2 worm cellular contexts compared by ENCODE assay signal in genomic region chrIV:15039477-15039876, ce11.
TF ChIP-seq lines count a peak whose summit lies in the region.

TSS of gene hrpu-1 (plus strand) at chrIV:15039616.

TF ChIP-seq in whole organism, L2 larva, 48 proteins besides CTCF, POLR2A, EP300 and RAD21 (continued from another document):
- TF ChIP-seq unc-55 (GFP tag; optimal IDR thresholded peaks at IDR 0.05; lab: Kevin White, UChicago) (peak; percentile 81), nhr-21 (tag; optimal IDR thresholded peaks at IDR 0.05; lab: Kevin White, UChicago) (peak; percentile 71), lsy-2 (tag; optimal IDR thresholded peaks at IDR 0.05; lab: Kevin White, UChicago) (peak; percentile 86 to 90), crh-2 (tag; optimal IDR thresholded peaks at IDR 0.05; lab: Kevin White, UChicago) (peak; percentile 81), dmd-4 (tag; optimal IDR thresholded peaks at IDR 0.05; lab: Kevin White, UChicago) (no peak), F13H6.1 (tag; optimal IDR thresholded peaks at IDR 0.05; lab: Kevin White, UChicago) (peak; percentile 63), lin-13 (GFP tag; optimal IDR thresholded peaks at IDR 0.05; lab: Kevin White, UChicago) (peak; percentile 84), lin-11 (tag; optimal IDR thresholded peaks at IDR 0.05; lab: Kevin White, UChicago) (peak; percentile 55), nhr-25 (tag; optimal IDR thresholded peaks at IDR 0.05; lab: Kevin White, UChicago) (peak; percentile 81), ceh-82 (tag; optimal IDR thresholded peaks at IDR 0.05; lab: Kevin White, UChicago) (no peak)

TF ChIP-seq in whole organism, L4 larva, 104 proteins besides CTCF, POLR2A, EP300 and RAD21 (continued from another document):
- TF ChIP-seq Y105C5A.15 (GFP tag; IDR thresholded peaks at IDR 0.05; lab: Robert Waterston, UW) (no peak), aly-2 (tag; optimal IDR thresholded peaks at IDR 0.05; lab: Kevin White, UChicago) (no peak), lin-29 (GFP tag; IDR thresholded peaks at IDR 0.05; lab: Robert Waterston, UW) (no peak), mes-2 (tag; optimal IDR thresholded peaks at IDR 0.05; lab: Kevin White, UChicago; ENCODE audit: poor library complexity, severe bottlenecking) (peak; percentile 86), nhr-11 (tag; optimal IDR thresholded peaks at IDR 0.05; lab: Kevin White, UChicago) (peak; percentile 57), hif-1 (tag; optimal IDR thresholded peaks at IDR 0.05; lab: Kevin White, UChicago) (peak in 1 of 2 experiments; percentile 52), unc-62 (GFP tag; optimal IDR thresholded peaks at IDR 0.05 in 1 of 2; lab: Kevin White, UChicago) (peak in 1 of 2 experiments; percentile 58), unc-62 (tag; optimal IDR thresholded peaks at IDR 0.05; lab: Kevin White, UChicago) (no peak), zfp-3 (GFP tag; conservative IDR thresholded peaks at IDR 0.05; lab: Robert Waterston, UW) (peak; percentile 75; the same call in 1 of the 2 replicates), unc-39 (tag; optimal IDR thresholded peaks at IDR 0.05; lab: Kevin White, UChicago) (no peak), nhr-41 (GFP tag; IDR thresholded peaks at IDR 0.05; lab: Robert Waterston, UW) (no peak), ZK337.2 (GFP tag; IDR thresholded peaks at IDR 0.05; lab: Robert Waterston, UW) (no peak), ztf-7 (tag; optimal IDR thresholded peaks at IDR 0.05; lab: Kevin White, UChicago) (peak; percentile 90), unc-130 (GFP tag; optimal IDR thresholded peaks at IDR 0.05; lab: Kevin White, UChicago) (peak; percentile 43), T20F7.1 (GFP tag; optimal IDR thresholded peaks at IDR 0.05; lab: Kevin White, UChicago) (no peak), dve-1 (tag; optimal IDR thresholded peaks at IDR 0.05; lab: Kevin White, UChicago; ENCODE audit: insufficient read depth) (peak; percentile 91), nhr-102 (tag; optimal IDR thresholded peaks at IDR 0.05; lab: Kevin White, UChicago) (peak; percentile 75), madf-9 (GFP tag; conservative IDR thresholded peaks at IDR 0.05; lab: Robert Waterston, UW) (0 out of 2 replicates have a peak, but pooled peaks have one; percentile 20), F37D6.2 (tag; optimal IDR thresholded peaks at IDR 0.05; lab: Kevin White, UChicago) (peak; percentile 55), dpl-1 (GFP tag; optimal IDR thresholded peaks at IDR 0.05; lab: Kevin White, UChicago) (peak; percentile 95), nhr-28 (tag; optimal IDR thresholded peaks at IDR 0.05; lab: Kevin White, UChicago) (peak; percentile 55), nhr-237 (tag; optimal IDR thresholded peaks at IDR 0.05; lab: Kevin White, UChicago) (peak; percentile 31), pqm-1 (tag; optimal IDR thresholded peaks at IDR 0.05; lab: Kevin White, UChicago) (no peak), ceh-20 (GFP tag; IDR thresholded peaks at IDR 0.05; lab: Robert Waterston, UW) (0 out of 2 replicates have a peak, but pooled peaks have one; percentile 51), lin-13 (GFP tag; optimal IDR thresholded peaks at IDR 0.05; lab: Kevin White, UChicago) (peak; percentile 48), nhr-6 (tag; optimal IDR thresholded peaks at IDR 0.05; lab: Kevin White, UChicago) (peak; percentile 90), D1046.2 (GFP tag; IDR thresholded peaks at IDR 0.05; lab: Robert Waterston, UW) (no peak), fkh-10 (GFP tag; optimal IDR thresholded peaks at IDR 0.05; lab: Kevin White, UChicago) (peak; percentile 63), madf-5 (GFP tag; IDR thresholded peaks at IDR 0.05; lab: Robert Waterston, UW) (no peak), Y48G9A.11 (GFP tag; IDR thresholded peaks at IDR 0.05; lab: Robert Waterston, UW) (peak; percentile 71), pha-4 (GFP tag; IDR thresholded peaks at IDR 0.05; lab: Robert Waterston, UW) (peak; percentile 60; the same call in 1 of the 2 replicates), pha-4 (tag; optimal IDR thresholded peaks at IDR 0.05; lab: Kevin White, UChicago) (peak; percentile 90), snpc-1.2 (GFP tag; IDR thresholded peaks at IDR 0.05; lab: Robert Waterston, UW) (peak; percentile 95), F49E8.2 (tag; optimal IDR thresholded peaks at IDR 0.05; lab: Kevin White, UChicago; ENCODE audit: borderline replicate concordance) (peak; percentile 81), hmg-1.1 (GFP tag; IDR thresholded peaks at IDR 0.05; lab: Robert Waterston, UW) (peak; percentile 77), dmd-8 (GFP tag; IDR thresholded peaks at IDR 0.05; lab: Robert Waterston, UW) (no peak), lin-38 (GFP tag; IDR thresholded peaks at IDR 0.05; lab: Robert Waterston, UW) (peak; percentile 85), nhr-111 (GFP tag; optimal IDR thresholded peaks at IDR 0.05; lab: Kevin White, UChicago) (no peak), sdz-12 (GFP tag; optimal IDR thresholded peaks at IDR 0.05; lab: Kevin White, UChicago) (no peak), daf-12 (tag; optimal IDR thresholded peaks at IDR 0.05; lab: Kevin White, UChicago) (no peak), ctbp-1 (GFP tag; IDR thresholded peaks at IDR 0.05; lab: Robert Waterston, UW) (0 out of 2 replicates have a peak, but pooled peaks have one; percentile 40), duxl-1 (tag; optimal IDR thresholded peaks at IDR 0.05; lab: Kevin White, UChicago; ENCODE audit: poor library complexity) (no peak), nhr-42 (GFP tag; IDR thresholded peaks at IDR 0.05; lab: Robert Waterston, UW) (no peak), zag-1 (tag; optimal IDR thresholded peaks at IDR 0.05; lab: Kevin White, UChicago) (no peak), ceh-82 (tag; optimal IDR thresholded peaks at IDR 0.05; lab: Kevin White, UChicago) (no peak), gei-8 (GFP tag; optimal IDR thresholded peaks at IDR 0.05; lab: Kevin White, UChicago) (no peak)
